Fruit fly (Drosophila melanogaster): Measurements from ENCODE around the gene fry.

- no peak for TF ChIP-seq EcR (GFP tag; optimal IDR thresholded peaks at IDR 0.05)
- TF ChIP-seq CG8478 (optimal IDR thresholded peaks at IDR 0.05) = no peak
- no peak for TF ChIP-seq pan (optimal IDR thresholded peaks at IDR 0.05)
- TF ChIP-seq psq (optimal IDR thresholded peaks at IDR 0.05) = no peak
Measured at dm6 chr3L:9723108-9723507, 44.2 kb upstream of the fry start, which contains the start of the genes nbs and defl.

All from whole organism.